Worm (Caenorhabditis elegans): ENCODE data around the gene his-61.

DNA sequence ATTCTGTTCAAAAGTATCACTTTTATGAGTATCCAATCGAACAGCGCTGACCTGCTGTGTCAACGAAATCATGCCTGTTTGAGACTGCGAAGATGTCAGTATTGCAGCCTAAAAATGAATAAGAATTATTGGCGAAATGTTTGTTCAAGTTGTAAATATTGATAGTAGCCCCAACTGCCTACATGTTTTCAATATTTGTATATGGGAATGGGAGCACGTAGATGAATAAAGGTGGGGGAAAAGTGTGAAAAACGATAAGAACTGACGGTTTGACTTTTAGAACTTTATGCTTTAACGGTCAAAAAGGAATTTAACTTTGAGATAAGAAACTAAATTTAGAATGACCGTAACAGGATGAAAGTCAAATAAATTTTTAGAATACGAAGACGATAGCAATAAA lies 34.2 kb upstream of the his-61 start:
- TF ChIP-seq flt-1 (GFP tag; IDR thresholded peaks at IDR 0.05) (no peak), ama-1 (optimal IDR thresholded peaks at IDR 0.05) (no peak), aly-1 (tag; optimal IDR thresholded peaks at IDR 0.05) (no peak), tbx-37 (GFP tag; conservative IDR thresholded peaks at IDR 0.05) (no peak), B0310.2 (tag; optimal IDR thresholded peaks at IDR 0.05) (no peak), ceh-36 (tag; optimal IDR thresholded peaks at IDR 0.05) (no peak), F13C5.2 (tag; optimal IDR thresholded peaks at IDR 0.05) (no peak)

All from whole organism, early embryonic.